Fruit fly (Drosophila melanogaster): ENCODE data around the gene CG33257.

CG33257 gene

dm6 chr3L:16364182-16364581 is 18.1 kb downstream of the CG33257 start:
- TF ChIP-seq insv (optimal IDR thresholded peaks at IDR 0.05) (no peak), ttk (optimal IDR thresholded peaks at IDR 0.05) (no peak), psq (optimal IDR thresholded peaks at IDR 0.05) (no peak), Myc (optimal IDR thresholded peaks at IDR 0.05) (no peak), Sin3A (optimal IDR thresholded peaks at IDR 0.05) (no peak), h (optimal IDR thresholded peaks at IDR 0.05) (no peak)

DNA sequence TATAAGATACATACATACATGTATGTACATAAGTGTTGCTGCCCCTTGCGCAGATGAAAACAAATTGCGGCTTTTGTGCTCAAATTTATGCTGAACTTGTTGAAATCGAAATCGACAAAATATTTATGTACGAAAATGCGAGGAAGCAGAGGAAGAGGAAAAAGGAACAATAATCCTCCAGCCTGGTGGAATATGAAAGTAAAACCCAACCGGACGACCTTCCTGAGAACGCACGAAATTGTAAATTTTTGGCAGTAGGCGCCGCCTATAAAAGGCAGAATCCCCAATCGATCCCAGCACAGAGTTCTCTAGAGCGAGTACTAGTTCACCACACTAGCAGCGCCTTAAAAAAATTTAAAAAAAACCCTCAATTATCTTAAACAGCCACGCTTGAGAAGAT is 18.5 kb downstream of the CG33257 start, which contains the start of gene Cpr72Eb:
Gene Cpr72Eb, plus strand, starts transcription at position 301 of the 400 bp plus-strand sequence.
- TF ChIP-seq Myc (optimal IDR thresholded peaks at IDR 0.05) (no peak), psq (optimal IDR thresholded peaks at IDR 0.05) (no peak), ttk (optimal IDR thresholded peaks at IDR 0.05) (no peak), Sin3A (optimal IDR thresholded peaks at IDR 0.05) (no peak), insv (optimal IDR thresholded peaks at IDR 0.05) (no peak), h (optimal IDR thresholded peaks at IDR 0.05) (no peak)

dm6 chr3L:16367240-16367639 is 21.1 kb downstream of the CG33257 start, which contains the start of gene Cpr72Ec:
TSS of gene Cpr72Ec (minus strand) at chr3L:16367340.
- TF ChIP-seq ttk (optimal IDR thresholded peaks at IDR 0.05) (no peak), Myc (optimal IDR thresholded peaks at IDR 0.05) (no peak), insv (optimal IDR thresholded peaks at IDR 0.05) (no peak), psq (optimal IDR thresholded peaks at IDR 0.05) (no peak), h (optimal IDR thresholded peaks at IDR 0.05) (no peak)

dm6 chr3L:16368199-16368598 is 22.1 kb downstream of the CG33257 start, which contains the start of gene CG4842:
TSS of gene CG4842 (plus strand) at chr3L:16368389.
- TF ChIP-seq Myc (optimal IDR thresholded peaks at IDR 0.05): no peak
- no peak for TF ChIP-seq Sin3A (optimal IDR thresholded peaks at IDR 0.05)
- no peak for TF ChIP-seq ttk (optimal IDR thresholded peaks at IDR 0.05)
- no peak for TF ChIP-seq h (optimal IDR thresholded peaks at IDR 0.05)
- TF ChIP-seq psq (optimal IDR thresholded peaks at IDR 0.05): no peak
- TF ChIP-seq insv (optimal IDR thresholded peaks at IDR 0.05): no peak

DNA sequence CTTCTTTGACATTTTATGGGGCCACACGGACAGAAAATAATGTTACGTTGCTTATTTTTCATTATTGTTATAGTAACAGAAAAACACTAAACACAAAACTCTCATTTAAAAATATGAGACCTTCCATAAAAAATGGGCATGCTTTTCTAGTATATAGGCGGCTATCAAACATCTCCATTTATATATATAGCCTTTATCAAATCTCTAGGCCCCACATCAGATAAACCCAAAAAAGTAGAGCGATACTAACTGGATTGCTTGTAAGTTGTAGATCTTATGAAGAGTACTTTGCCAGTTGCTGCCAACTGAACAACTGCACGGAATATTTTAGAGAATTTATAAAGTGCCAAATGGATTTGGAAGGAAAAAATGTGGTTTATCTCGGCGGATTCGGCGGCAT is 23.4 kb downstream of the CG33257 start, which contains the start of gene CG18814:
Gene CG18814, plus strand, starts transcription at position 301 of the 400 bp plus-strand sequence.
- TF ChIP-seq insv (optimal IDR thresholded peaks at IDR 0.05): no peak
- no peak for TF ChIP-seq psq (optimal IDR thresholded peaks at IDR 0.05)
- no peak for TF ChIP-seq Sin3A (optimal IDR thresholded peaks at IDR 0.05)
- no peak for TF ChIP-seq h (optimal IDR thresholded peaks at IDR 0.05)
- TF ChIP-seq Myc (optimal IDR thresholded peaks at IDR 0.05): no peak
- no peak for TF ChIP-seq ttk (optimal IDR thresholded peaks at IDR 0.05)

DNA sequence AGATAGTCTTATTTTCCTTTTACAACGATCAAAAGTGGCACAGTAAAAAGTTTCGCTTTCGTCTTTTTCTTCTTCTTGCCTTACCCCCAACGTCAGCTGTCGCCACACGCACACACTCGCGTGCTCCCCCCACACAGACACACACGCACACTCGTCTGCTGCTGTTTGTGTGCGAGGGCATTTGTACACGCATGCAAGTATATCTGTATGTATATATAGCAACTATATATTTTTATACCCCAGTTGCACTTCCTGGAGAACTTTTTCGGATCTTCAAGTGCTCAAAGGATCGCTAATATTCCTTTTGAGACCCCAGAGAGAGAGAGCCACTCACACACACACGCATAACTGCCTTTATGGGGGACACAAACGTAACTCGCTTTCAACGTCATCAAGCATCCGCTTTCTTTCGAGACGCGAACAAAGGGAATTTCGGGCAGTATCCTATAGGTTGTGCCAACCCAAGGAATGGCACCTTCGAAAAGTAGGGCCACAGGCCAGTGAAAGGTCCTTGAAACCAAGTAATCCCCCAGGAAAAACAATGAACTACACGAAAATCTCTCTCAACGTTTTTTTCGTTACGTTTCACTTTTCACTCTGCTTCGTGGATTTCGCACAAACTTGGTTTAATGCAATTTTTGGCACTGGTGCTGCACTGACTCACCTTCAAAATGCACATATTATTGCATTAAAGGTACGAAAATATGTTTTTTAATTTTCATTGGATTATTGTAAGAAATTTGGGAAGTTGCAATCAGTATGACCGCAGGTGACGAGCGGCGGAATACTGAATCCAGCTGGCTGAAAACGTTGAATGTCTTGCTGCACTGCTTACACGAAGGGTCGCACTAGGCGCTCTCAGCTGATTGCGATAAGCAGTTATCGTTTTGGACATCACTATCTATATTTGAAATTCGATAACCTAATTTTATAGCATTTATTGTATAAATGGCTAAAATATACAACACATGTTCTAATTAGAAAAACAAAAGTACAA is 31.9 kb downstream of the CG33257 start, which contains the start of gene roq:
Gene roq, minus strand, starts transcription at position 799 of the 997 bp plus-strand sequence.
- TF ChIP-seq ttk (optimal IDR thresholded peaks at IDR 0.05) (no peak), insv (optimal IDR thresholded peaks at IDR 0.05) (no peak), psq (optimal IDR thresholded peaks at IDR 0.05) (no peak), Sin3A (optimal IDR thresholded peaks at IDR 0.05) (no peak), h (optimal IDR thresholded peaks at IDR 0.05) (no peak), Myc (optimal IDR thresholded peaks at IDR 0.05) (no peak)

dm6 chr3L:16380770-16381169 is 34.6 kb downstream of the CG33257 start:
- TF ChIP-seq Sin3A (optimal IDR thresholded peaks at IDR 0.05) (no peak), ttk (optimal IDR thresholded peaks at IDR 0.05) (no peak), h (optimal IDR thresholded peaks at IDR 0.05) (no peak), psq (optimal IDR thresholded peaks at IDR 0.05) (no peak), insv (optimal IDR thresholded peaks at IDR 0.05) (no peak), Myc (optimal IDR thresholded peaks at IDR 0.05) (no peak)

DNA sequence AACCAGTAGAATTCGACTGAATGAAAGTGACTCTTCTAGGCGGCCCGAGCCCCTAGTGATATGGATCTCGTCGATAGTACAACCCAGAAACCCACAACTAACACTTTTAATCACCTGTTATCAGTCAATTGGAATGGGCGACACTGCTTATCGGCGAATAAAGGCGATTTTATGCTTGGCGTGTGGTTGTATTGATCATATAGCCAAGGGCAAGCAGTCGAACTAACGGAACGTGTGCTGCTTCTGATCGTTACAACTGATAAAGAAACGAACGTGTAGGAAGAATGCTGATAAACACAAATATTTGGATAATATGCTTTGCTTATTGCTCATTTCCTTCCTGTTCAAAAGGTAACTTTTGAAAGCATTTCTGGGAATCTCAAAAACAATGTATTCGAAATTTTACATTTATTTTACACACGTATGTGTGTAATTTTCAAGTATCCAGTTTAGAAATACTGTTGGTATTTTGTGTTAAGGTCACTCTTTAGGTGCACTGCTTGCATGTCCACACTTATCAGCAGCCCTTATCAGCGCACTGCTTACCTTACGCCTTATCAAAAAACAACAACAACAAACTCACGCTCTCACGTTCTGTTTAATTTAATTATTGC is 35.2 kb downstream of the CG33257 start, which contains the start of gene Agpat4:
Gene Agpat4, minus strand, starts transcription at position 387 of the 614 bp plus-strand sequence.
- TF ChIP-seq psq (optimal IDR thresholded peaks at IDR 0.05) (no peak), ttk (optimal IDR thresholded peaks at IDR 0.05) (no peak), Myc (optimal IDR thresholded peaks at IDR 0.05) (no peak), Sin3A (optimal IDR thresholded peaks at IDR 0.05) (no peak), insv (optimal IDR thresholded peaks at IDR 0.05) (no peak), h (optimal IDR thresholded peaks at IDR 0.05) (no peak)

- TF ChIP-seq Myc (optimal IDR thresholded peaks at IDR 0.05) (no peak), psq (optimal IDR thresholded peaks at IDR 0.05) (no peak), ttk (optimal IDR thresholded peaks at IDR 0.05) (no peak), insv (optimal IDR thresholded peaks at IDR 0.05) (no peak), h (optimal IDR thresholded peaks at IDR 0.05) (no peak), Sin3A (optimal IDR thresholded peaks at IDR 0.05) (no peak)
Observed at dm6 chr3L:16383056-16383455, 36.9 kb downstream of the CG33257 start.

DNA sequence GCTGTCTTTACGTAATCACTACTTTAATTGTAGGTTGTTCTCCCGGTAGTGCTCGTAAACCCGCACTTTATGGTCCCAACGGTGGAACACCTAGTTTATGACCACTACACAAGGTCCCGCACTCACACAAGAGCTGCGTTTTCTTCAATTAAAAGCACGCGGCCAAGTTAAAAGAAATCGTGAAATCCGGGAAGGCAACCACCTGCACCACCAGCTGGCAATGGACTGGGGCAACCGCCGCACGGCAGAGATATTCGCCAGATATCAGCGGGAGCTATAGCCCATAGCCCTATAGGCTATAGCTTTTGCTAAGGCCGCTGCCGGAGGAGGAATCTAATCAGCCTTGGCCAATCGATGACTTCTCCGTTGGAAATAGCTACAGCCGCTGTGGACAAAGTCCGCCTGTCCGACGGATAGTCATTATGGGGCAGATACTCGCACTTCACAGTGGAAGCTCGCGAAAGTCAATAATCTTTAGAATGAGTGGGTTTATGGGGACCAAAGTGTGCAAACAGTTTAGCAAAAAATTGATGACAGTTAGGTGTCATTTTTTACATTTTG is 38.1 kb downstream of the CG33257 start:
- TF ChIP-seq Myc (optimal IDR thresholded peaks at IDR 0.05) (no peak), Sin3A (optimal IDR thresholded peaks at IDR 0.05) (no peak), ttk (optimal IDR thresholded peaks at IDR 0.05) (no peak), psq (optimal IDR thresholded peaks at IDR 0.05) (no peak)

DNA sequence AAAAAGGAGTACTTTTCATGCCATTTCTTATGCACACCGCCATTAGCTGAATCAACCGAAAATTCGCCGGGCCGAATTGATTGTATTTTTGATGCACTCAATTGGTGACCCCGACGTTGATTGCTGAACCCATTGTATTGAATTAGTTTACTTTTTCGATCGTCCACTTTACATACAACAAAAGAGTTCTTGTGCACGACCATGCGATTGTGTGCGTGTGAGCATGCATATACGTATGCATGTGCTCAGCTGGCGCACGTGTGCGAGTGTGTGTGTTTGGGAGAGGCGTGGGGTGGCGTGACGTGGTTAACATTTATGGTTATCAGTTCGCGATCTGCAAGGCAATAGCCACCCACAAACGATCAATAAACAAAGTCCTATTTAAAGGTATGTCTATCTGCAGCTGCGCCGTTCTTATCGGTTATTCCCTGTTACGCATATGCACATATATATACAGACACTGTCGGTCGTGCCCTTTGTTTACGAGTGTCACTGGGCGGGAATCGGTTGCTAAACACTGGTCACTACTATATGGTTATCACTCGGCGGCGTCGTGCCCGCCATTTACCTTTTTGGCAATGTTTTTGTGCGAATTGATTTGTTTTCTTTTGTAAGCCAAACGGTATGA is 39.2 kb downstream of the CG33257 start:
- TF ChIP-seq h (optimal IDR thresholded peaks at IDR 0.05): no peak
- no peak for TF ChIP-seq Sin3A (optimal IDR thresholded peaks at IDR 0.05)
- TF ChIP-seq insv (optimal IDR thresholded peaks at IDR 0.05): no peak
- TF ChIP-seq psq (optimal IDR thresholded peaks at IDR 0.05): no peak
- no peak for TF ChIP-seq ttk (optimal IDR thresholded peaks at IDR 0.05)
- TF ChIP-seq Myc (optimal IDR thresholded peaks at IDR 0.05): no peak
